Worm (Caenorhabditis elegans) whole organism, L2 larva: ENCODE data around the gene C53B4.3.
A peak's percentile ranks its signal among the peaks of the same experiment; 100 is the strongest.

Experiments
- C34F6.9 ChIP-seq: fragments of 150-350 bp; optimal IDR thresholded peaks from 2 replicates; lab custom pipeline; 2014; ENCODE audit warnings: missing biosample characterization, missing genetic modification characterization
- F13H6.1 ChIP-seq: sonication (generic microtip); optimal IDR thresholded peaks from 2 replicates; lab custom pipeline; 2016; ENCODE audit warnings: missing genetic modification characterization, missing compliant biosample characterization
- R02D3.7 ChIP-seq: fragments of 150-350 bp; optimal IDR thresholded peaks from 2 replicates; lab custom pipeline; 2014; ENCODE audit warnings: missing biosample characterization, missing genetic modification characterization
- ama-1 ChIP-seq: fragments of 150-350 bp; optimal IDR thresholded peaks from 2 replicates; lab custom pipeline; 2018; ENCODE audit warnings: inconsistent platforms
- blmp-1 ChIP-seq: sonication (generic microtip); optimal IDR thresholded peaks from 2 replicates; lab custom pipeline; 2017; ENCODE audit warnings: missing genetic modification characterization, mild to moderate bottlenecking, missing compliant biosample characterization, antibody characterized with exemption, moderate library complexity; ENCODE audit not compliant: insufficient read depth
- ceh-16 ChIP-seq: fragments of 150-350 bp; optimal IDR thresholded peaks from 2 replicates; lab custom pipeline; 2014; ENCODE audit warnings: missing biosample characterization, missing genetic modification characterization
- ceh-82 ChIP-seq: fragments of 150-350 bp; optimal IDR thresholded peaks from 2 replicates; lab custom pipeline; 2014; ENCODE audit warnings: missing biosample characterization, missing genetic modification characterization
- crh-2 ChIP-seq: sonication (generic microtip); optimal IDR thresholded peaks from 2 replicates; lab custom pipeline; 2017; ENCODE audit warnings: missing biosample characterization, missing genetic modification characterization
- dmd-4 ChIP-seq: sonication (generic microtip); optimal IDR thresholded peaks from 2 replicates; lab custom pipeline; 2017; ENCODE audit warnings: missing biosample characterization, missing genetic modification characterization
- egl-27 ChIP-seq: sonication (generic microtip); optimal IDR thresholded peaks from 3 replicates; lab custom pipeline; 2017; ENCODE audit warnings: missing biosample characterization, missing genetic modification reagents, missing genetic modification characterization
- elt-1 ChIP-seq: fragments of 150-350 bp; optimal IDR thresholded peaks from 2 replicates; lab custom pipeline; 2014; ENCODE audit warnings: missing biosample characterization, missing genetic modification characterization
- elt-3 ChIP-seq: sonication (generic microtip); optimal IDR thresholded peaks from 2 replicates; lab custom pipeline; 2017; ENCODE audit warnings: missing biosample characterization, missing genetic modification characterization
- fos-1 ChIP-seq: fragments of 150-350 bp; optimal IDR thresholded peaks from 2 replicates; lab custom pipeline; 2014; ENCODE audit warnings: missing biosample characterization, missing genetic modification characterization
- gmeb-1 ChIP-seq: fragments of 150-350 bp; optimal IDR thresholded peaks from 2 replicates; lab custom pipeline; 2014; ENCODE audit warnings: missing biosample characterization, missing genetic modification characterization
- lin-11 ChIP-seq: fragments of 150-350 bp; sonication (generic microtip); optimal IDR thresholded peaks from 2 replicates; lab custom pipeline; 2014; ENCODE audit warnings: missing biosample characterization, missing genetic modification characterization, inconsistent platforms, mixed read lengths
- lin-13 ChIP-seq: fragments of 150-350 bp; optimal IDR thresholded peaks from 2 replicates; lab custom pipeline; 2014; ENCODE audit warnings: missing biosample characterization, missing genetic modification reagents, missing genetic modification characterization
- lin-39 ChIP-seq: fragments of 150-350 bp; optimal IDR thresholded peaks from 2 replicates; lab custom pipeline; 2014; ENCODE audit warnings: missing biosample characterization, missing genetic modification reagents, missing genetic modification characterization
- lsy-2 ChIP-seq, 2 experiments: fragments of 150-350 bp in 1 of 2; sonication (generic microtip) in 1 of 2; optimal IDR thresholded peaks; 2 replicates each; lab custom pipeline; 2014 to 2017; ENCODE audit warnings: missing biosample characterization in 2 of 2, missing genetic modification characterization in 2 of 2
- mab-5 ChIP-seq: fragments of 150-350 bp; optimal IDR thresholded peaks from 2 replicates; lab custom pipeline; 2014; ENCODE audit warnings: missing biosample characterization, missing genetic modification characterization
- mbf-1 ChIP-seq: sonication (generic microtip); optimal IDR thresholded peaks from 2 replicates; lab custom pipeline; 2017; ENCODE audit warnings: missing biosample characterization, missing genetic modification characterization
- nhr-10 ChIP-seq: sonication (generic microtip); optimal IDR thresholded peaks from 2 replicates; lab custom pipeline; 2017; ENCODE audit warnings: missing biosample characterization, missing genetic modification characterization
- nhr-11 ChIP-seq: fragments of 150-350 bp; optimal IDR thresholded peaks from 2 replicates; lab custom pipeline; 2014; ENCODE audit warnings: missing biosample characterization, missing genetic modification characterization
- nhr-12 ChIP-seq: fragments of 150-350 bp; optimal IDR thresholded peaks from 2 replicates; lab custom pipeline; 2014; ENCODE audit warnings: missing biosample characterization, missing genetic modification characterization
- nhr-21 ChIP-seq: fragments of 150-350 bp; optimal IDR thresholded peaks from 2 replicates; lab custom pipeline; 2014; ENCODE audit warnings: missing biosample characterization, missing genetic modification characterization
- nhr-237 ChIP-seq: fragments of 150-350 bp; optimal IDR thresholded peaks from 2 replicates; lab custom pipeline; 2014; ENCODE audit warnings: missing biosample characterization, missing genetic modification characterization
- nhr-25 ChIP-seq: fragments of 150-350 bp; sonication (generic microtip); optimal IDR thresholded peaks from 3 replicates; lab custom pipeline; 2014; ENCODE audit warnings: missing biosample characterization, missing genetic modification characterization
- nhr-6 ChIP-seq: fragments of 150-350 bp; optimal IDR thresholded peaks from 2 replicates; lab custom pipeline; 2014; ENCODE audit warnings: missing biosample characterization, missing genetic modification characterization
- sem-4 ChIP-seq: fragments of 150-350 bp; optimal IDR thresholded peaks from 2 replicates; lab custom pipeline; 2014; ENCODE audit warnings: missing biosample characterization, missing genetic modification reagents, missing genetic modification characterization
- skn-1 ChIP-seq: sonication (generic microtip); optimal IDR thresholded peaks from 2 replicates; lab custom pipeline; 2017; ENCODE audit warnings: missing biosample characterization, missing genetic modification characterization
- sma-9 ChIP-seq, 2 experiments: fragments of 150-350 bp in 1 of 2; sonication (generic microtip) in 1 of 2; optimal IDR thresholded peaks; 2 replicates each; lab custom pipeline; 2014 to 2016; ENCODE audit warnings: missing genetic modification characterization in 2 of 2, mild to moderate bottlenecking in 1 of 2, missing biosample characterization in 1 of 2, missing compliant biosample characterization in 1 of 2, missing genetic modification reagents in 1 of 2, moderate library complexity in 1 of 2
- snpc-4 ChIP-seq: fragments of 150-350 bp; optimal IDR thresholded peaks from 2 replicates; lab custom pipeline; 2014; ENCODE audit warnings: missing biosample characterization, missing genetic modification characterization
- unc-39 ChIP-seq: fragments of 150-350 bp; optimal IDR thresholded peaks from 2 replicates; lab custom pipeline; 2014; ENCODE audit warnings: missing biosample characterization, missing genetic modification characterization
- unc-55 ChIP-seq: fragments of 150-350 bp; sonication (generic microtip); optimal IDR thresholded peaks from 3 replicates; lab custom pipeline; 2014; ENCODE audit warnings: missing biosample characterization, missing genetic modification reagents, missing genetic modification characterization
- unc-62 ChIP-seq: fragments of 150-350 bp; optimal IDR thresholded peaks from 2 replicates; lab custom pipeline; 2014; ENCODE audit warnings: missing biosample characterization, missing genetic modification reagents, missing genetic modification characterization
- zag-1 ChIP-seq: fragments of 150-350 bp; optimal IDR thresholded peaks from 2 replicates; lab custom pipeline; 2014; ENCODE audit warnings: missing biosample characterization, missing genetic modification characterization
- ztf-1 ChIP-seq: fragments of 200-800 bp; sonication (Bioruptor generic); conservative IDR thresholded peaks from 2 replicates; pipeline ENCODE4 v1.3.6; 2022; ENCODE audit warnings: missing genetic modification characterization, missing compliant biosample characterization
- ztf-11 ChIP-seq: sonication (generic microtip); optimal IDR thresholded peaks from 2 replicates; lab custom pipeline; 2017; ENCODE audit warnings: missing biosample characterization, missing genetic modification characterization
- ztf-4 ChIP-seq: fragments of 150-350 bp; optimal IDR thresholded peaks from 2 replicates; lab custom pipeline; 2014; ENCODE audit warnings: missing biosample characterization, missing genetic modification characterization

The C53B4.3 gene

DNA sequence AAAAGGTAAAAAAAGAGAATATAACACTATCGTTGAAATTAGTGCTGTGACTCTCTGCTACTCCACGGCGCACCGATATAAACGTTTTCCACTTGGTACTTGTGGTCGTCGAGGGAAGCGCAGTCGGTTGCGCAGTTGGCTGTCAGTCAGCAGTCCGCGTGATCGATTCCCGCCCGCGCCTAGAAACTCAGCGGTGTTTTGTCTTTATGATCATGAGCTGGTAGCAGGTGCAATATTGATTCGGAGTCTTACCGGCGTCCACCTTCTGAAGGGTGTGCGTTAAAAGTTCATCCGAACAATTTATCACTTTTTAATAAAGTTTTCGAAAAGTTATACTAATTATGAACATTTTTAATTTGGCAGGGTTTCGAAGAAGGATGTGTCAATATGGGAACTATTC, 46.4 kb downstream of the C53B4.3 start (continued):
- TF ChIP-seq dmd-4 (no peak), mab-5 (tag; lab: Kevin White, UChicago) (peak; percentile 22), elt-1 (no peak), crh-2 (tag; lab: Kevin White, UChicago) (peak; percentile 68), C34F6.9 (tag; lab: Kevin White, UChicago) (peak; percentile 63), snpc-4 (tag; lab: Kevin White, UChicago) (peak; percentile 18), nhr-237 (no peak), nhr-25 (tag; lab: Kevin White, UChicago) (peak; percentile 54), egl-27 (tag; lab: Kevin White, UChicago) (peak; percentile 41), ama-1 (lab: Kevin White, UChicago) (no peak), nhr-6 (tag; lab: Kevin White, UChicago) (no peak), unc-62 (GFP tag; lab: Kevin White, UChicago) (no peak), ztf-4 (tag; lab: Kevin White, UChicago) (peak; percentile 29), F13H6.1 (tag; lab: Kevin White, UChicago) (peak; percentile 87), nhr-12 (tag; lab: Kevin White, UChicago) (no peak), elt-3 (tag; lab: Kevin White, UChicago) (no peak), sem-4 (peak; percentile 52), lin-13 (GFP tag; lab: Kevin White, UChicago) (peak; percentile 70), ztf-11 (tag; lab: Kevin White, UChicago) (no peak)

DNA sequence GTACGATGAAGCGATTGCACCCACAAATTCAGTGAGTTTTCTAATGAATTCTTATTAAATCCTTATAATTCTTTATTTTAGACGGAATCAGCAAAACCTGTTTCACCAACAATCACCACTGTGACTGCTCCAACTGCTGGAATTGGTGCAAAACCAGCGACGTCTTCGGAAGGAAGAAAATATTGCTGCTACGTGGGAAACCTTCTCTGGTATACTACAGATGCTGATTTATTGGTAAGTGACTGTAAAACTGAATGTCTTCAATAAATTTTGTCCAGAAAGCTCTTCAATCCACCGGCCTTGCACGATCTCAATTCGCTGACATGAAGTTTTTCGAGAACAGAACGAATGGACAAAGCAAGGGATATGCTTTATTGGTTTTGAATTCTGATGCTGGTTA, 47.0 kb downstream of the C53B4.3 start:
- no peak for TF ChIP-seq lin-39 (tag; lab: Kevin White, UChicago)

ce11 chrIV:8925990-8926389, 47.5 kb downstream of the C53B4.3 start, which contains the start of the genes D1046.2 and cfim-2:
Gene D1046.2 (minus strand): TSS chrIV:8926067.
Gene cfim-2 (plus strand): TSS chrIV:8926324.
- TF ChIP-seq crh-2 (tag; lab: Kevin White, UChicago) (no peak), unc-55 (GFP tag; lab: Kevin White, UChicago) (peak; percentile 52), mbf-1 (tag; lab: Kevin White, UChicago) (no peak), gmeb-1 (tag; lab: Kevin White, UChicago) (peak; percentile 42), nhr-10 (tag; lab: Kevin White, UChicago) (no peak), R02D3.7 (tag; lab: Kevin White, UChicago) (no peak), C34F6.9 (tag; lab: Kevin White, UChicago) (peak; percentile 45), blmp-1 (no peak), unc-62 (GFP tag; lab: Kevin White, UChicago) (no peak), lin-39 (tag; lab: Kevin White, UChicago) (no peak), sem-4 (no peak), fos-1 (no peak), skn-1 (tag; lab: Kevin White, UChicago) (no peak), zag-1 (tag; lab: Kevin White, UChicago) (no peak), nhr-25 (tag; lab: Kevin White, UChicago) (no peak), nhr-11 (no peak), snpc-4 (tag; lab: Kevin White, UChicago) (no peak), ztf-11 (tag; lab: Kevin White, UChicago) (no peak), dmd-4 (no peak), lsy-2 (tag; optimal IDR thresholded peaks at IDR 0.05; lab: Kevin White, UChicago) (peak in 1 of 2 experiments; percentile 51), sma-9 (GFP tag; optimal IDR thresholded peaks at IDR 0.05; lab: Kevin White, UChicago) (no peak), sma-9 (tag; optimal IDR thresholded peaks at IDR 0.05; lab: Kevin White, UChicago) (no peak), lin-11 (tag; lab: Kevin White, UChicago) (no peak), unc-39 (tag; lab: Kevin White, UChicago) (no peak), mab-5 (tag; lab: Kevin White, UChicago) (no peak), lin-13 (GFP tag; lab: Kevin White, UChicago) (no peak), egl-27 (tag; lab: Kevin White, UChicago) (no peak), elt-3 (tag; lab: Kevin White, UChicago) (no peak), ceh-82 (tag; lab: Kevin White, UChicago) (no peak), nhr-21 (tag; lab: Kevin White, UChicago) (no peak)

DNA sequence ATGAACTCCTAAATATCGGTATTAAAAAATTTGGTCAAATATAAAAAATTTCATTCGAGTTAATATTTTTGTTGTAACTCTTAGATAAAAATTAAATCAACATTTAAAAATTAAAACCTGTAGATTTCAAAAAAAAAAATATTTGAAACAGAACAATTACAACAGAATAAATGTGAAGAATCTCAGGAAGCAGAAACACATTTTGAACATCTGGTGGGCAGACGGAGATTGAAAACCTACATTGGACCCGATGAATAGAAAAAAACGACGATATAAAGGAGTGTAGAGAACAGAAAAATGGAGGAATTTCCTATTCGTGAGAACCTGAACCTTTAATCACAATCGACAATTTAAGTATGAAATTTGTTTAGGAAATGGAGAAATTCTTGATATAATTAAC, 49.4 kb downstream of the C53B4.3 start:
- no peak for TF ChIP-seq ztf-1 (GFP tag; lab: Robert Waterston, UW)
- TF ChIP-seq nhr-12 (tag; lab: Kevin White, UChicago): no peak
- no peak for TF ChIP-seq ceh-82 (tag; lab: Kevin White, UChicago)
- no peak for TF ChIP-seq ceh-16 (tag; lab: Kevin White, UChicago)
- TF ChIP-seq lin-11 (tag; lab: Kevin White, UChicago): no peak
